Fruit fly (Drosophila melanogaster): ENCODE results near the gene CG44362.

CG44362 gene

DNA sequence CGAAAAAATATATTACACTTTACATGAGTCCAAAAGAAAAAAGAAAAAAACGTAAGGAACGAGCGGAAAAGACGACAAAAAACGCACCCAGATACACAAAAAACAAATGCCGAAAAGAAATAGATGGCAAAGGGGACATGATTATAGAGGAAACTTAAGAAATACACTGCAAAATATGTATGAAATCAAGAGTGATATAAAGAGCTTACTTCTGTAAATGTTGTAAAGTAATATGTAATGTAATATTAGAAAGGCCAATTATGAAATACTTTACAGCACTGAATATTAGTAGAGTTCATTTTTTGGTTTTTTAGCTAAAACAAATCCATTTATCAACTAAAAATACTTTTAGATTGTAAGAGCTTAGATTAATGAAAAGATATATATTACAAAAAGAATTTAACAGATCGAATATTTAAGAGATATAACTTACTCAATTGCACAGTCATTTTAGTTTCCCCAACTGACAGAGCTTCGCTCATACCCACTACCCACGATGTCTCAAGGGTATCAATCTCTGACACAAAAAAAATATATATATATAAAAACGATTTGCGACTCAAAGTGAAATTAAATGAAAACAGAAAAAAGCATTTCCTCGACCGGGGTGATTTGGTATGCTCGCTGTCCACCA lies 12.4 kb upstream of the CG44362 start:
- peak; percentile 13 for TF ChIP-seq topi (GFP tag; optimal IDR thresholded peaks at IDR 0.05)
- no peak for TF ChIP-seq dac (GFP tag; optimal IDR thresholded peaks at IDR 0.05)
- peak; percentile 61 for TF ChIP-seq svp (GFP tag)
- no peak for TF ChIP-seq Ets96B (tag; optimal IDR thresholded peaks at IDR 0.05)
- TF ChIP-seq Met (GFP tag; optimal IDR thresholded peaks at IDR 0.05) = peak; percentile 10
- TF ChIP-seq Eip78C (GFP tag) = peak; percentile 67
- no peak for TF ChIP-seq CG15336 (GFP tag; IDR thresholded peaks at IDR 0.05)
- peak; percentile 9 for TF ChIP-seq OdsH (GFP tag; optimal IDR thresholded peaks at IDR 0.05)
- peak; percentile 10 for TF ChIP-seq esn (GFP tag; optimal IDR thresholded peaks at IDR 0.05)

DNA sequence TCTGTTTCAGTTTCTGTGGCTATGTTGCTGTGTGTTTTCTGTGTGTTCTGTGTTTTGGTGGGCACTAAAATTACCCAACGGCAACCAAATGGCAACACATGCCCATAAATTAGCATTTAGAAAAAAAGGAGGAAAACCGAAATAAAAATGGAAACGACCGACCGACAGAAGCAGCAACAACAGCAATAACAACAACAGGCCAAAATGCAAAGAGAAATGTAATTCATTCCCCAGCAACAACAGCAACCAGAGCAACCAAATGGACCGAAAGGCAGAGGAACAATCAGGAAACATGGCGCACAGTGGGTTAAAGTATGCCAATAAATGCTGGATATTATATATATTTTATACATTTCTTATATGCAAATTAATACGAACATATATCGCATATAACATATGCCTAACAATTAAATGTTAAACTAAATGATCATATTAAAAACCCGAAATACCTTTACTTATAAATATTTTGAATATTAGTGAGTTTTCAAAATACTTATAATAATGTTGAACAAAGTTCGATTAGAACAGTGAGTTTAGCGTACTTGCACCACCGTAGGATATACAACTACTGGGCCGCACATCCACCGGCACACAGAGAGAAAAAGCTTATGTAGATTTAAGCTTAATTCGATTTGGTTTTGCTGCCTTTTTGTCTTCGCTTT lies 8.2 kb upstream of the CG44362 start:
- peak; percentile 71 for TF ChIP-seq CG6792 (GFP tag; optimal IDR thresholded peaks at IDR 0.05)
- no peak for TF ChIP-seq fkh (GFP tag; optimal IDR thresholded peaks at IDR 0.05)
- TF ChIP-seq Met (GFP tag; optimal IDR thresholded peaks at IDR 0.05) = peak; percentile 82
- peak; percentile 70 for TF ChIP-seq CG11762 (GFP tag; optimal IDR thresholded peaks at IDR 0.05; ENCODE audit: insufficient read depth)
- TF ChIP-seq CG3919 (GFP tag; optimal IDR thresholded peaks at IDR 0.05) = peak; percentile 76
- peak; percentile 53 for TF ChIP-seq CG6854 (GFP tag; optimal IDR thresholded peaks at IDR 0.05)
- TF ChIP-seq dsx (GFP tag; optimal IDR thresholded peaks at IDR 0.05; ENCODE audit: poor library complexity, severe bottlenecking) = peak; percentile 83
- peak; percentile 92 for TF ChIP-seq CG15336 (GFP tag; IDR thresholded peaks at IDR 0.05)
- TF ChIP-seq Sox15 (GFP tag; optimal IDR thresholded peaks at IDR 0.05) = peak; percentile 50
- TF ChIP-seq vri (GFP tag; optimal IDR thresholded peaks at IDR 0.05) = peak; percentile 53
- TF ChIP-seq spab (GFP tag; optimal IDR thresholded peaks at IDR 0.05) = peak; percentile 40
- TF ChIP-seq Hr4 (GFP tag; optimal IDR thresholded peaks at IDR 0.05) = peak; percentile 75
- TF ChIP-seq CG10669 (GFP tag; optimal IDR thresholded peaks at IDR 0.05) = peak; percentile 64
- TF ChIP-seq Hr39 (GFP tag; optimal IDR thresholded peaks at IDR 0.05) = peak; percentile 24
- peak; percentile 65; the same call in 2 of the 3 replicates for TF ChIP-seq CG6163 (GFP tag; IDR thresholded peaks at IDR 0.05)
- TF ChIP-seq Blimp-1 (GFP tag; optimal IDR thresholded peaks at IDR 0.05) = peak; percentile 56
- TF ChIP-seq Sox102F (GFP tag; optimal IDR thresholded peaks at IDR 0.05) = peak; percentile 81
- peak; percentile 4 for TF ChIP-seq Eip93F (GFP tag; optimal IDR thresholded peaks at IDR 0.05)
- peak; percentile 77 for TF ChIP-seq Smox (GFP tag; optimal IDR thresholded peaks at IDR 0.05)
- peak; percentile 46 for TF ChIP-seq CG31627 (GFP tag; optimal IDR thresholded peaks at IDR 0.05)
- peak in 1 of 2 experiments; percentile 62 for TF ChIP-seq salr (GFP tag; optimal IDR thresholded peaks at IDR 0.05)
- peak; percentile 63 for TF ChIP-seq CG4318 (GFP tag; optimal IDR thresholded peaks at IDR 0.05)
- TF ChIP-seq Hr38 (GFP tag; optimal IDR thresholded peaks at IDR 0.05) = no peak
- peak; percentile 97 for TF ChIP-seq Eip78C (GFP tag)
- no peak for TF ChIP-seq Ets21C (GFP tag; optimal IDR thresholded peaks at IDR 0.05)
- peak; percentile 46 for TF ChIP-seq fd59A (GFP tag; optimal IDR thresholded peaks at IDR 0.05)
- peak; percentile 93 for TF ChIP-seq CG8119 (GFP tag; IDR thresholded peaks at IDR 0.05)
- peak; percentile 45 for TF ChIP-seq dac (GFP tag; optimal IDR thresholded peaks at IDR 0.05)
- TF ChIP-seq cyc (GFP tag; optimal IDR thresholded peaks at IDR 0.05) = peak; percentile 52
- TF ChIP-seq Gug (GFP tag; IDR thresholded peaks at IDR 0.05) = peak; percentile 53
- TF ChIP-seq Sox14 (GFP tag; optimal IDR thresholded peaks at IDR 0.05) = peak; percentile 63
- TF ChIP-seq Lpt (GFP tag; optimal IDR thresholded peaks at IDR 0.05) = peak; percentile 70
- TF ChIP-seq net (GFP tag; optimal IDR thresholded peaks at IDR 0.05) = peak; percentile 77
- TF ChIP-seq CG6808 (GFP tag; optimal IDR thresholded peaks at IDR 0.05) = peak; percentile 73
- TF ChIP-seq pdm3 (GFP tag; optimal IDR thresholded peaks at IDR 0.05) = peak; percentile 72
- TF ChIP-seq svp (GFP tag) = peak; percentile 88
- peak; percentile 60 for TF ChIP-seq lz (GFP tag; optimal IDR thresholded peaks at IDR 0.05)
- peak; percentile 50 for TF ChIP-seq CG7368 (GFP tag; optimal IDR thresholded peaks at IDR 0.05)
- peak; percentile 81 for TF ChIP-seq CG8632 (GFP tag; optimal IDR thresholded peaks at IDR 0.05)
- peak; percentile 45 for TF ChIP-seq CG16779 (tag; optimal IDR thresholded peaks at IDR 0.05)
- peak; percentile 65 for TF ChIP-seq Eip75B (GFP tag; optimal IDR thresholded peaks at IDR 0.05)
- peak; percentile 85 for TF ChIP-seq CG32006 (GFP tag; optimal IDR thresholded peaks at IDR 0.05)
- TF ChIP-seq topi (GFP tag; optimal IDR thresholded peaks at IDR 0.05) = peak; percentile 77
- TF ChIP-seq CG10631 (GFP tag; optimal IDR thresholded peaks at IDR 0.05) = peak; percentile 81
